Fruit fly (Drosophila melanogaster) whole organism, embryonic: ENCODE results near the gene Alp5.

Experiments
- CG12104 ChIP-seq: fragments of 200-800 bp; sonication (Bioruptor generic); optimal IDR thresholded peaks from 3 replicates; lab custom pipeline; 2016; ENCODE audit warnings: missing biosample characterization, missing genetic modification characterization
- CG3847 ChIP-seq: fragments of 200-800 bp; sonication (Bioruptor generic); IDR thresholded peaks from 2 replicates; pipeline ENCODE4 v1.3.6; 2022; ENCODE audit warnings: missing biosample characterization, missing genetic modification characterization
- CG9797 ChIP-seq: fragments of 200-800 bp; sonication (Bioruptor generic); optimal IDR thresholded peaks from 3 replicates; lab custom pipeline; 2018; ENCODE audit warnings: missing biosample characterization, mild to moderate bottlenecking, missing genetic modification characterization
- CG9876 ChIP-seq: fragments of 200-800 bp; sonication (Bioruptor generic); optimal IDR thresholded peaks from 2 replicates; lab custom pipeline; 2016; ENCODE audit warnings: missing biosample characterization, missing genetic modification characterization
- Elba2 ChIP-seq: fragments of 200-800 bp; sonication (Bioruptor generic); optimal IDR thresholded peaks from 3 replicates; lab custom pipeline; 2016; ENCODE audit warnings: missing biosample characterization, missing genetic modification characterization
- MTF-1 ChIP-seq: fragments of 200-800 bp; sonication (Bioruptor generic); optimal IDR thresholded peaks from 2 replicates; lab custom pipeline; 2018; ENCODE audit warnings: missing biosample characterization, mild to moderate bottlenecking, missing genetic modification characterization, borderline replicate concordance
- NFAT ChIP-seq: fragments of 200-800 bp; sonication (Bioruptor generic); IDR thresholded peaks from 2 replicates; pipeline ENCODE4 v1.3.6; 2022; ENCODE audit warnings: missing biosample characterization, missing genetic modification characterization
- Ssrp ChIP-seq: fragments of 200-800 bp; sonication (Bioruptor generic); optimal IDR thresholded peaks from 2 replicates; lab custom pipeline; 2018; ENCODE audit warnings: missing biosample characterization, mild to moderate bottlenecking, missing genetic modification characterization, moderate library complexity
- ara ChIP-seq: fragments of 200-800 bp; sonication (Bioruptor generic); IDR thresholded peaks from 2 replicates; pipeline ENCODE4 v1.3.6; 2022; ENCODE audit warnings: missing biosample characterization, missing genetic modification characterization
- dan ChIP-seq: fragments of 200-800 bp; sonication (Bioruptor generic); IDR thresholded peaks from 2 replicates; pipeline ENCODE4 v1.3.6; 2022; ENCODE audit warnings: missing biosample characterization, missing genetic modification characterization
- dm ChIP-seq: fragments of 200-800 bp; sonication (Bioruptor generic); optimal IDR thresholded peaks from 3 replicates; lab custom pipeline; 2016; ENCODE audit warnings: missing biosample characterization, missing genetic modification characterization
- kay ChIP-seq: fragments of 200-800 bp; sonication (Bioruptor generic); optimal IDR thresholded peaks from 2 replicates; lab custom pipeline; 2016; ENCODE audit warnings: missing biosample characterization, missing genetic modification characterization
- rib ChIP-seq: fragments of 200-800 bp; sonication (Bioruptor generic); IDR thresholded peaks from 2 replicates; pipeline ENCODE4 v1.3.6; 2022; ENCODE audit warnings: missing biosample characterization, missing genetic modification characterization
- trh ChIP-seq: fragments of 200-800 bp; sonication (Bioruptor generic); optimal IDR thresholded peaks from 2 replicates; lab custom pipeline; 2016; ENCODE audit warnings: missing biosample characterization, missing genetic modification characterization

DNA sequence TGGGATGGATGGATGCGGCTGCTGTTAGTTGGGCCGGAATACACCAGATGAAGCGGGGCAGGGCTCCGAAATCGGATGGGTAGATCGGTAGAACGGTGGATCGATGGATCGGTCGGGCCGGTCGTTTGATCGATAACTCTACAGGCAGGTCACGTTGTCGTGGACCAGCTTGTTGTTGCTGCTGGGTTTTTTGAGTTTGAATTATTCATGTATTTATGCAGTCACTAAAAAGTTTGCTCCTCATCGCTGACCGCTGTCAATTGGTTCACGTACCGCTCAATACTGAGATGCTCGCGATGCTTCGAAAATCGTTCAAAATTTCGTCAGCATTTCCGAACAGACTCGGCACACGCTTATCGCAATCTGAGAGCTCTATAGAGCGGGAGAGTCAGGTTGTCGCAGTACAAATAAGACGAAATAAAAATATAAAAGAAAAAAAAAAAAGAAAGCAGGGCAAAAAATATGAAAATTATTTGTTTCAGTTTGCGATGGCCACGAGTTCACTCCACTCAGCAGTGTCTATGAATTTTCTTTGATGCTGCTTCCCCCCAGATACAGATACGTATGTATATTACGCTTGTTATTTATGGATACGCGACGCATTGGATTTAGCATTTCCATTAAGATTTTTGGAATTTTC is 17.2 kb upstream of the Alp5 start, which contains the start of gene peg:
- TF ChIP-seq ara (GFP tag; lab: Robert Waterston, UW): no peak
- no peak for TF ChIP-seq CG9797 (GFP tag; lab: Kevin White, UChicago)
- no peak for TF ChIP-seq CG3847 (GFP tag; lab: Robert Waterston, UW)
- TF ChIP-seq CG9876: no peak
- TF ChIP-seq dan (GFP tag; lab: Robert Waterston, UW): no peak
- no peak for TF ChIP-seq Elba2 (GFP tag; lab: Kevin White, UChicago)
- no peak for TF ChIP-seq CG12104 (GFP tag; lab: Kevin White, UChicago)
- no peak for TF ChIP-seq Ssrp (tag; lab: Kevin White, UChicago)
- TF ChIP-seq MTF-1 (GFP tag; lab: Kevin White, UChicago): no peak
- no peak for TF ChIP-seq dm (GFP tag; lab: Kevin White, UChicago)
- TF ChIP-seq trh: no peak
- TF ChIP-seq NFAT (GFP tag; lab: Robert Waterston, UW): no peak
- no peak for TF ChIP-seq kay (GFP tag; lab: Kevin White, UChicago)
- no peak for TF ChIP-seq rib
